Worm (Caenorhabditis elegans): Measurements from ENCODE around the gene ZK899.5.

DNA sequence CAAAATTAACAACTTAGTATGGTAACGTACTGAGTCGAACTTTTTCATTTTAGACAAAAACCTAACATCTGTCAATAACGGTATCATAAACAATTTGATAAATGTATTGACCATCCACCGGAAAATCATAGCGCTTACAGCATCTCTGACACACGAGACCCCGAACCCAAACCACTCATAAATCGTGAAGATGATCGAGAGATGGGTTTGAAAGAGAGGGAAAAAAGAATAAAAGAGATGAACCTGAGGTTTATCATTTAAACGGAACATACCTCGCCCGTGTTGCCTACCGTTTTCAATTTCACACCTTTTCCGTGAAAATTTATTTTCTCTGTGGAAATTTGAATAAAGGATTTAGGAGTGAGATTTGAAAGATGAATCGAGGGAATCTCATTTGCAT, 28.8 kb upstream of the ZK899.5 start:
- TF ChIP-seq tbx-11 (GFP tag; IDR thresholded peaks at IDR 0.05), result no peak
- no peak for TF ChIP-seq B0310.2 (tag; optimal IDR thresholded peaks at IDR 0.05)
- TF ChIP-seq ceh-36 (tag; optimal IDR thresholded peaks at IDR 0.05), result no peak
- TF ChIP-seq hnd-1 (tag; optimal IDR thresholded peaks at IDR 0.05), result no peak
- TF ChIP-seq ama-1 (optimal IDR thresholded peaks at IDR 0.05), result no peak
- no peak for TF ChIP-seq aly-1 (tag; optimal IDR thresholded peaks at IDR 0.05)
- TF ChIP-seq flt-1 (GFP tag; IDR thresholded peaks at IDR 0.05), result no peak
- no peak for TF ChIP-seq hmbx-1 (tag; optimal IDR thresholded peaks at IDR 0.05)
- TF ChIP-seq tbx-37 (GFP tag; conservative IDR thresholded peaks at IDR 0.05), result no peak
- no peak for TF ChIP-seq ceh-13 (GFP tag; optimal IDR thresholded peaks at IDR 0.05)
- TF ChIP-seq hmg-4 (GFP tag; optimal IDR thresholded peaks at IDR 0.05), result no peak
- TF ChIP-seq scrt-1 (GFP tag; IDR thresholded peaks at IDR 0.05), result no peak
- TF ChIP-seq pes-1 (GFP tag; IDR thresholded peaks at IDR 0.05), result no peak

Measured in whole organism, early embryonic.